Fruit fly (Drosophila melanogaster) Kc167 (cell line): ENCODE data around the gene CG32425.

Experiments
- Sin3A ChIP-seq: fragments of >200 bp; optimal IDR thresholded peaks from 2 replicates; lab custom pipeline; 2018; ENCODE audit warnings: missing external identifiers
- h ChIP-seq: fragments of >200 bp; optimal IDR thresholded peaks from 3 replicates; lab custom pipeline; 2018; ENCODE audit warnings: missing external identifiers
- ttk ChIP-seq: sonication (Bioruptor generic); optimal IDR thresholded peaks from 2 replicates; lab custom pipeline; 2017; ENCODE audit warnings: missing external identifiers

dm6 chr3L:20549358-20549757 lies 52.2 kb downstream of the CG32425 start:
- no peak for TF ChIP-seq ttk (lab: Kevin White, UChicago)
- TF ChIP-seq h = no peak
- no peak for TF ChIP-seq Sin3A (lab: Kevin White, UChicago)
